Fruit fly (Drosophila melanogaster) whole organism, embryonic: ENCODE results near the gene Actn3.

ENCODE experiments used
- Ada2b ChIP-seq: fragments of 200-800 bp; sonication (Bioruptor generic); IDR thresholded peaks from 2 replicates; pipeline ENCODE4 v1.3.6; 2022; ENCODE audit warnings: missing biosample characterization, missing genetic modification characterization
- Adf1 ChIP-seq: fragments of 200-800 bp; sonication (Bioruptor generic); IDR thresholded peaks from 2 replicates; pipeline ENCODE4 v1.3.6; 2022; ENCODE audit warnings: missing biosample characterization, missing genetic modification characterization
- BtbVII ChIP-seq: fragments of 200-800 bp; sonication (Bioruptor generic); optimal IDR thresholded peaks from 3 replicates; lab custom pipeline; 2017; ENCODE audit warnings: missing biosample characterization, mild to moderate bottlenecking, missing genetic modification characterization
- CG10959 ChIP-seq: fragments of 200-800 bp; sonication (Bioruptor generic); IDR thresholded peaks from 2 replicates; pipeline ENCODE4 v1.3.6; 2022; ENCODE audit warnings: missing biosample characterization, missing genetic modification characterization
- CG15269 ChIP-seq: fragments of 200-800 bp; sonication (Bioruptor generic); optimal IDR thresholded peaks from 2 replicates; lab custom pipeline; 2018; ENCODE audit warnings: missing biosample characterization, mild to moderate bottlenecking, missing genetic modification characterization, moderate library complexity
- CG15514 ChIP-seq: fragments of 200-800 bp; sonication (Bioruptor generic); optimal IDR thresholded peaks from 3 replicates; lab custom pipeline; 2017; ENCODE audit warnings: missing biosample characterization, missing genetic modification characterization, mild to moderate bottlenecking, moderate library complexity, missing genetic modification reagents
- CG17359 ChIP-seq: fragments of 200-800 bp; sonication (Bioruptor generic); optimal IDR thresholded peaks from 3 replicates; lab custom pipeline; 2018; ENCODE audit warnings: missing biosample characterization, mild to moderate bottlenecking, missing genetic modification characterization, moderate library complexity
- CG17361 ChIP-seq: fragments of 200-800 bp; sonication (Bioruptor generic); IDR thresholded peaks from 3 replicates; pipeline ENCODE4 v1.3.6; 2022; ENCODE audit warnings: missing biosample characterization, missing genetic modification characterization
- CG17385 ChIP-seq: fragments of 200-800 bp; sonication (Bioruptor generic); optimal IDR thresholded peaks from 3 replicates; lab custom pipeline; 2018; ENCODE audit warnings: missing biosample characterization, mild to moderate bottlenecking, missing genetic modification characterization
- CG18262 ChIP-seq: fragments of 200-800 bp; optimal IDR thresholded peaks from 3 replicates; lab custom pipeline; 2019; ENCODE audit warnings: missing biosample characterization, mild to moderate bottlenecking, missing genetic modification characterization, moderate library complexity
- CG4360 ChIP-seq: fragments of 200-800 bp; sonication (Bioruptor generic); IDR thresholded peaks from 2 replicates; pipeline ENCODE4 v1.3.6; 2022; ENCODE audit warnings: missing biosample characterization, missing genetic modification characterization
- CG7357 ChIP-seq: fragments of 200-800 bp; sonication (Bioruptor generic); IDR thresholded peaks from 3 replicates; pipeline ENCODE4 v1.3.6; 2022; ENCODE audit warnings: missing biosample characterization, missing genetic modification characterization
- CG7928 ChIP-seq: fragments of 200-800 bp; sonication (Bioruptor generic); optimal IDR thresholded peaks from 2 replicates; lab custom pipeline; 2017; ENCODE audit warnings: missing biosample characterization, mild to moderate bottlenecking, missing genetic modification characterization
- CG8290 ChIP-seq, 3 experiments: fragments of 200-800 bp; sonication (Bioruptor generic); optimal IDR thresholded peaks; 2 replicates each; lab custom pipeline; 2016 to 2019; ENCODE audit warnings: missing biosample characterization in 3 of 3, missing genetic modification characterization in 3 of 3, mild to moderate bottlenecking in 2 of 3, moderate library complexity in 1 of 3
- CG8478 ChIP-seq: fragments of >200 bp; optimal IDR thresholded peaks from 2 replicates; lab custom pipeline; 2018
- D ChIP-seq, 2 experiments: fragments of 200-800 bp in 1 of 2; fragments of >200 bp in 1 of 2; sonication (Bioruptor generic) in 1 of 2; optimal IDR thresholded peaks; 2 replicates in 1 of 2; 3 replicates in 1 of 2; lab custom pipeline; 2017; ENCODE audit warnings: mild to moderate bottlenecking in 1 of 2, missing biosample characterization in 1 of 2, missing genetic modification characterization in 1 of 2, missing genetic modification reagents in 1 of 2
- Dip3 ChIP-seq: fragments of 200-800 bp; sonication (Bioruptor generic); optimal IDR thresholded peaks from 3 replicates; lab custom pipeline; 2016; ENCODE audit warnings: missing biosample characterization, missing genetic modification characterization
- Eip74EF ChIP-seq, 2 experiments: fragments of 200-800 bp in 1 of 2; fragments of >200 bp in 1 of 2; sonication (Bioruptor generic) in 1 of 2; optimal IDR thresholded peaks; 2 replicates each; lab custom pipeline; 2017 to 2019; ENCODE audit warnings: missing biosample characterization in 2 of 2, missing genetic modification characterization in 2 of 2, mild to moderate bottlenecking in 1 of 2, moderate library complexity in 1 of 2
- Fer2 ChIP-seq: fragments of 200-800 bp; sonication (Bioruptor generic); optimal IDR thresholded peaks from 2 replicates; lab custom pipeline; 2018; ENCODE audit warnings: missing biosample characterization, mild to moderate bottlenecking, missing genetic modification characterization, moderate library complexity
- H15 ChIP-seq: fragments of 200-800 bp; sonication (Bioruptor generic); IDR thresholded peaks from 3 replicates; pipeline ENCODE4 v1.3.6; 2022; ENCODE audit warnings: missing biosample characterization, missing genetic modification characterization
- Max ChIP-seq: fragments of 200-800 bp; sonication (Bioruptor generic); optimal IDR thresholded peaks from 2 replicates; lab custom pipeline; 2016; ENCODE audit warnings: missing biosample characterization, mild to moderate bottlenecking, missing genetic modification characterization
- NfI ChIP-seq: fragments of 200-800 bp; sonication (Bioruptor generic); optimal IDR thresholded peaks from 3 replicates; lab custom pipeline; 2018; ENCODE audit warnings: missing biosample characterization, mild to moderate bottlenecking, missing genetic modification characterization, moderate library complexity
- PHDP ChIP-seq: fragments of 200-800 bp; sonication (Bioruptor generic); optimal IDR thresholded peaks from 3 replicates; lab custom pipeline; 2018; ENCODE audit warnings: missing biosample characterization, mild to moderate bottlenecking, missing genetic modification characterization, moderate library complexity
- Pdp1 ChIP-seq, 2 experiments: fragments of 200-800 bp; sonication (Bioruptor generic); optimal IDR thresholded peaks; 3 replicates each; lab custom pipeline; 2016; ENCODE audit warnings: missing biosample characterization in 2 of 2, missing genetic modification characterization in 2 of 2, mild to moderate bottlenecking in 1 of 2, moderate library complexity in 1 of 2
- Side ChIP-seq: fragments of 200-800 bp; sonication (Bioruptor generic); optimal IDR thresholded peaks from 2 replicates; lab custom pipeline; 2016; ENCODE audit warnings: missing biosample characterization, missing genetic modification characterization
- Sox100B ChIP-seq: fragments of 200-800 bp; sonication (Bioruptor generic); optimal IDR thresholded peaks from 3 replicates; lab custom pipeline; 2018; ENCODE audit warnings: missing biosample characterization, mild to moderate bottlenecking, missing genetic modification characterization
- Ssrp ChIP-seq: fragments of 200-800 bp; sonication (Bioruptor generic); optimal IDR thresholded peaks from 2 replicates; lab custom pipeline; 2018; ENCODE audit warnings: missing biosample characterization, mild to moderate bottlenecking, missing genetic modification characterization, moderate library complexity
- Stat92E ChIP-seq, 3 experiments: fragments of >200 bp in 2 of 3; fragments of 200-800 bp in 1 of 3; sonication (Bioruptor generic) in 1 of 3; optimal IDR thresholded peaks; 2 replicates each; lab custom pipeline; 2017 to 2019; ENCODE audit warnings: missing biosample characterization in 3 of 3, missing genetic modification characterization in 3 of 3, mild to moderate bottlenecking in 1 of 3, moderate library complexity in 1 of 3
- Vsx1 ChIP-seq: fragments of 200-800 bp; sonication (Bioruptor generic); optimal IDR thresholded peaks from 2 replicates; lab custom pipeline; 2017; ENCODE audit warnings: missing biosample characterization, mild to moderate bottlenecking, missing genetic modification characterization, missing genetic modification reagents
- Xbp1 ChIP-seq: fragments of 200-800 bp; sonication (Bioruptor generic); optimal IDR thresholded peaks from 3 replicates; lab custom pipeline; 2016; ENCODE audit warnings: missing biosample characterization, mild to moderate bottlenecking, missing genetic modification characterization
- ara ChIP-seq: fragments of 200-800 bp; sonication (Bioruptor generic); IDR thresholded peaks from 2 replicates; pipeline ENCODE4 v1.3.6; 2022; ENCODE audit warnings: missing biosample characterization, missing genetic modification characterization
- ase ChIP-seq: fragments of 200-800 bp; sonication (Bioruptor generic); IDR thresholded peaks from 3 replicates; pipeline ENCODE4 v1.3.6; 2022; ENCODE audit warnings: missing biosample characterization, missing genetic modification characterization
- crol ChIP-seq: fragments of 200-800 bp; sonication (Bioruptor generic); IDR thresholded peaks from 2 replicates; pipeline ENCODE4 v1.3.6; 2022; ENCODE audit warnings: missing biosample characterization, missing genetic modification characterization
- dmrt11E ChIP-seq: fragments of 200-800 bp; sonication (Bioruptor generic); optimal IDR thresholded peaks from 3 replicates; lab custom pipeline; 2018; ENCODE audit warnings: missing biosample characterization, mild to moderate bottlenecking, missing genetic modification characterization, moderate library complexity
- dpn ChIP-seq, 2 experiments: fragments of 200-800 bp; sonication (Bioruptor generic); optimal IDR thresholded peaks; 3 replicates each; lab custom pipeline; 2016; ENCODE audit warnings: missing biosample characterization in 2 of 2, missing genetic modification characterization in 2 of 2
- en ChIP-seq: fragments of 200-800 bp; sonication (Bioruptor generic); optimal IDR thresholded peaks from 2 replicates; lab custom pipeline; 2016; ENCODE audit warnings: missing biosample characterization, missing genetic modification characterization
- ewg ChIP-seq: fragments of 200-800 bp; sonication (Bioruptor generic); optimal IDR thresholded peaks from 3 replicates; lab custom pipeline; 2017; ENCODE audit warnings: mild to moderate bottlenecking, missing biosample characterization, missing genetic modification reagents, missing genetic modification characterization
- fu2 ChIP-seq: fragments of 200-800 bp; sonication (Bioruptor generic); optimal IDR thresholded peaks from 2 replicates; lab custom pipeline; 2016; ENCODE audit warnings: missing biosample characterization, missing genetic modification characterization
- grn ChIP-seq: fragments of 200-800 bp; sonication (Bioruptor generic); optimal IDR thresholded peaks from 3 replicates; lab custom pipeline; 2017; ENCODE audit warnings: missing biosample characterization, missing genetic modification characterization
- ind ChIP-seq: fragments of 200-800 bp; sonication (Bioruptor generic); optimal IDR thresholded peaks from 3 replicates; lab custom pipeline; 2016; ENCODE audit warnings: missing biosample characterization, missing genetic modification characterization
- jigr1 ChIP-seq: fragments of 200-800 bp; sonication (Bioruptor generic); IDR thresholded peaks from 3 replicates; pipeline ENCODE4 v1.3.6; 2022; ENCODE audit warnings: missing biosample characterization, missing genetic modification characterization
- jing ChIP-seq: fragments of 200-800 bp; sonication (Bioruptor generic); optimal IDR thresholded peaks from 2 replicates; lab custom pipeline; 2018; ENCODE audit warnings: missing biosample characterization, mild to moderate bottlenecking, missing genetic modification characterization
- ken ChIP-seq: fragments of 200-800 bp; sonication (Bioruptor generic); IDR thresholded peaks from 3 replicates; pipeline ENCODE4 v1.3.6; 2022; ENCODE audit warnings: missing biosample characterization, missing genetic modification characterization
- odd ChIP-seq: fragments of 200-800 bp; sonication (Bioruptor generic); optimal IDR thresholded peaks from 2 replicates; lab custom pipeline; 2017; ENCODE audit warnings: missing biosample characterization, mild to moderate bottlenecking, missing genetic modification characterization
- prd ChIP-seq, 3 experiments: fragments of >200 bp in 2 of 3; fragments of 200-800 bp in 1 of 3; sonication (Bioruptor generic) in 1 of 3; optimal IDR thresholded peaks in 2 of 3; IDR thresholded peaks in 1 of 3; 2 replicates in 2 of 3; 3 replicates in 1 of 3; pipeline versions ENCODE4 v1.3.6 to Lab custom; 2017 to 2022; ENCODE audit warnings: missing biosample characterization in 1 of 3, missing genetic modification characterization in 1 of 3
- sc ChIP-seq, 3 experiments: fragments of >200 bp in 2 of 3; fragments of 200-800 bp in 1 of 3; sonication (Bioruptor generic) in 1 of 3; optimal IDR thresholded peaks; 2 replicates in 2 of 3; 3 replicates in 1 of 3; lab custom pipeline; 2017; ENCODE audit warnings: mild to moderate bottlenecking in 1 of 3, missing biosample characterization in 1 of 3, missing genetic modification characterization in 1 of 3, missing genetic modification reagents in 1 of 3
- sens-2 ChIP-seq: fragments of 200-800 bp; sonication (Bioruptor generic); IDR thresholded peaks from 2 replicates; pipeline ENCODE4 v1.3.6; 2022; ENCODE audit warnings: missing biosample characterization, missing genetic modification characterization
- wek ChIP-seq: fragments of 200-800 bp; sonication (Bioruptor generic); optimal IDR thresholded peaks from 3 replicates; lab custom pipeline; 2018; ENCODE audit warnings: missing biosample characterization, mild to moderate bottlenecking, missing genetic modification characterization, moderate library complexity

The Actn3 gene

DNA sequence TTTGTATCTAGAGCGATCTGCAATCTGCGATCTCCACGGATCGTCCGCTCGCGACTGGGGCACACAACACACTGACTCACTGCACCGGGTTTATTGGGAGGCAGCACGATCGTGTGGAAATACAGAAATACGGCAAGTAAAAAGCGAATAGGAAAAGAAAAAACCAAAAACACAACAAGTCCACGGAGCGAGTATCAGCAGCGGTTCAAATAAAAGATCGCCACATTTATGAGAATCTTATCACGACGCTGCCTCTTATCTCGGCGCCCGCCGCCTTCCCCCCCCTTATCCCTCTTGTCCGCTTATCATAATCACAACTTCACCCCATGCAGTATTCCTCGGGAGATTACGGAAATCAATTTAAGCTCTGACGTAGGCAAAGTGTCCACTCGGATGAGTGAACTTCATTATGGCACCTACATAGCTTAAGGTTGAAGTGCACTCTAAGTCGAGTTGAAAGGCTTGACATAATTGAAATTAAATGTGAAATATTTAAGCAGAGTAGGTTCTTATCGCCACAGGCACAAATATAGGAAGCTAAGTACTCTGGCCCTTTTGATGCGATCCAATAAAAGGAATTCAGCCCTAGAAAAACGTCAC lies 4.6 kb upstream of the Actn3 start, which contains the start of gene AhcyL2 (continued):
- no peak for TF ChIP-seq ken (GFP tag; lab: Robert Waterston, UW)
- TF ChIP-seq Vsx1 (GFP tag; lab: Kevin White, UChicago), result no peak
- TF ChIP-seq BtbVII (GFP tag; lab: Kevin White, UChicago), result peak; percentile 67
- TF ChIP-seq ind, result no peak
- no peak for TF ChIP-seq wek (GFP tag; lab: Kevin White, UChicago)
- TF ChIP-seq dmrt11E (tag; lab: Kevin White, UChicago), result no peak
- TF ChIP-seq CG8478 (lab: Kevin White, UChicago), result no peak
- TF ChIP-seq Ada2b, result no peak
- TF ChIP-seq CG7357 (GFP tag; lab: Robert Waterston, UW), result no peak
- no peak for TF ChIP-seq CG10959 (GFP tag; lab: Robert Waterston, UW)
- TF ChIP-seq CG4360 (GFP tag; lab: Robert Waterston, UW), result no peak
- no peak for TF ChIP-seq Ssrp (tag; lab: Kevin White, UChicago)
- no peak for TF ChIP-seq NfI
- TF ChIP-seq sc (optimal IDR thresholded peaks at IDR 0.05; lab: Kevin White, UChicago), result no peak
- TF ChIP-seq sc (GFP tag; optimal IDR thresholded peaks at IDR 0.05; lab: Kevin White, UChicago), result no peak
- TF ChIP-seq ara, result no peak
- TF ChIP-seq Side, result no peak
- peak in 1 of 2 experiments; percentile 61 for TF ChIP-seq Pdp1 (GFP tag; optimal IDR thresholded peaks at IDR 0.05; lab: Kevin White, UChicago)
- no peak for TF ChIP-seq jigr1 (GFP tag; lab: Robert Waterston, UW)
- no peak for TF ChIP-seq H15 (GFP tag; lab: Robert Waterston, UW)
- TF ChIP-seq sens-2, result no peak
- no peak for TF ChIP-seq en (GFP tag; lab: Kevin White, UChicago)
- TF ChIP-seq prd (optimal IDR thresholded peaks at IDR 0.05; lab: Kevin White, UChicago), result no peak
- TF ChIP-seq prd (GFP tag; IDR thresholded peaks at IDR 0.05; lab: Robert Waterston, UW), result no peak
- TF ChIP-seq Xbp1, result no peak
- TF ChIP-seq Max (GFP tag; lab: Kevin White, UChicago), result no peak
- peak; percentile 99 for TF ChIP-seq grn (GFP tag; lab: Kevin White, UChicago)
- no peak for TF ChIP-seq Sox100B (GFP tag; lab: Kevin White, UChicago)
- no peak for TF ChIP-seq Fer2
- peak; percentile 6 for TF ChIP-seq CG17385 (GFP tag; lab: Kevin White, UChicago)
- no peak for TF ChIP-seq PHDP (tag; lab: Kevin White, UChicago)
- no peak for TF ChIP-seq fu2 (GFP tag; lab: Kevin White, UChicago)
- no peak for TF ChIP-seq ewg (GFP tag; lab: Kevin White, UChicago)
- TF ChIP-seq jing (GFP tag; lab: Kevin White, UChicago), result no peak
- no peak for TF ChIP-seq D (optimal IDR thresholded peaks at IDR 0.05; lab: Kevin White, UChicago)
- no peak for TF ChIP-seq D (GFP tag; optimal IDR thresholded peaks at IDR 0.05; lab: Kevin White, UChicago)
- no peak for TF ChIP-seq dpn (GFP tag; optimal IDR thresholded peaks at IDR 0.05; lab: Kevin White, UChicago)
- no peak for TF ChIP-seq CG8290 (GFP tag; optimal IDR thresholded peaks at IDR 0.05; lab: Kevin White, UChicago)
- peak in 1 of 2 experiments; percentile 6 for TF ChIP-seq CG8290 (tag; optimal IDR thresholded peaks at IDR 0.05; lab: Kevin White, UChicago)
- TF ChIP-seq CG17359 (tag; lab: Kevin White, UChicago), result no peak
- TF ChIP-seq ase (GFP tag; lab: Robert Waterston, UW), result no peak
- peak; percentile 93 for TF ChIP-seq crol
- peak; percentile 76; the same call in 1 of the 2 replicates for TF ChIP-seq Adf1 (GFP tag; lab: Robert Waterston, UW)
- TF ChIP-seq CG15269 (tag; lab: Kevin White, UChicago), result no peak
- TF ChIP-seq CG17361 (GFP tag; lab: Robert Waterston, UW), result no peak
- no peak for TF ChIP-seq CG7928 (GFP tag; lab: Kevin White, UChicago)
- no peak for TF ChIP-seq CG15514 (GFP tag; lab: Kevin White, UChicago)
- TF ChIP-seq Dip3, result no peak
- no peak for TF ChIP-seq Stat92E (GFP tag; optimal IDR thresholded peaks at IDR 0.05; lab: Kevin White, UChicago)
- TF ChIP-seq odd, result no peak
- peak in 1 of 2 experiments; percentile 19 for TF ChIP-seq Eip74EF (GFP tag; optimal IDR thresholded peaks at IDR 0.05; lab: Kevin White, UChicago)
- TF ChIP-seq CG18262 (tag; lab: Kevin White, UChicago), result no peak
